Worm (Caenorhabditis elegans): ENCODE measurements around the gene abu-10.

Gene abu-10

ce11 chrX:3772405-3772804, 25.6 kb upstream of the abu-10 start, which contains the start of gene F47B7.2:
Gene F47B7.2 (plus strand): TSS chrX:3772762.
- TF ChIP-seq let-607 (tag; optimal IDR thresholded peaks at IDR 0.05) (peak; percentile 85 to 91), ceh-58 (GFP tag; IDR thresholded peaks at IDR 0.05) (no peak)

ce11 chrX:3773233-3773632, 24.7 kb upstream of the abu-10 start:
- TF ChIP-seq cebp-2 (GFP tag; IDR thresholded peaks at IDR 0.05) (no peak), madf-10 (tag; optimal IDR thresholded peaks at IDR 0.05) (no peak), rec-8 (tag; optimal IDR thresholded peaks at IDR 0.05) (no peak), ztf-3 (GFP tag; optimal IDR thresholded peaks at IDR 0.05) (no peak)

- TF ChIP-seq ceh-91 (GFP tag; IDR thresholded peaks at IDR 0.05): no peak
- no peak for TF ChIP-seq T26A5.8 (tag; optimal IDR thresholded peaks at IDR 0.05)
- TF ChIP-seq madf-10 (tag; optimal IDR thresholded peaks at IDR 0.05): no peak
- no peak for TF ChIP-seq B0019.2 (GFP tag; conservative IDR thresholded peaks at IDR 0.05)
- no peak for TF ChIP-seq madf-3 (GFP tag; IDR thresholded peaks at IDR 0.05)
- no peak for TF ChIP-seq B0261.1 (tag; optimal IDR thresholded peaks at IDR 0.05)
These were observed 16.9 kb upstream of the abu-10 start, which contains the start of gene marg-1 for ce11 chrX:3781040-3781439. Gene marg-1 (minus strand): TSS chrX:3781140.

- TF ChIP-seq chd-7 (tag; optimal IDR thresholded peaks at IDR 0.05): no peak
- no peak for TF ChIP-seq D2030.7 (GFP tag; IDR thresholded peaks at IDR 0.05)
- TF ChIP-seq F39B2.1 (GFP tag; IDR thresholded peaks at IDR 0.05): no peak
- TF ChIP-seq tlf-1 (GFP tag; optimal IDR thresholded peaks at IDR 0.05): no peak
- TF ChIP-seq cebp-2 (GFP tag; IDR thresholded peaks at IDR 0.05): no peak
- no peak for TF ChIP-seq hlh-12 (tag; optimal IDR thresholded peaks at IDR 0.05)
- TF ChIP-seq ceh-91 (GFP tag; IDR thresholded peaks at IDR 0.05): no peak
- TF ChIP-seq mes-4 (tag; optimal IDR thresholded peaks at IDR 0.05): no peak
- TF ChIP-seq F49E8.2 (tag; optimal IDR thresholded peaks at IDR 0.05; ENCODE audit: insufficient read depth): no peak
- no peak for TF ChIP-seq madf-6 (GFP tag; IDR thresholded peaks at IDR 0.05)
- TF ChIP-seq nfya-1 (tag; optimal IDR thresholded peaks at IDR 0.05; ENCODE audit: borderline replicate concordance, insufficient read depth): no peak
- TF ChIP-seq F37B4.10 (GFP tag; IDR thresholded peaks at IDR 0.05): no peak
These were observed 14.3 kb upstream of the abu-10 start for ce11 chrX:3783659-3784058.

ce11 chrX:3785111-3785808, 12.7 kb upstream of the abu-10 start:
- TF ChIP-seq attf-3 (GFP tag; conservative IDR thresholded peaks at IDR 0.05) (no peak), sea-2 (GFP tag; IDR thresholded peaks at IDR 0.05) (no peak), tbp1 (GFP tag; optimal IDR thresholded peaks at IDR 0.05) (no peak), dox-1 (GFP tag; IDR thresholded peaks at IDR 0.05) (no peak), cebp-1 (GFP tag; IDR thresholded peaks at IDR 0.05) (peak; percentile 31; the same call in 1 of the 2 replicates), cebp-1 (tag; optimal IDR thresholded peaks at IDR 0.05) (peak; percentile 58), madf-10 (tag; optimal IDR thresholded peaks at IDR 0.05) (no peak)

- TF ChIP-seq tbx-9 (tag; optimal IDR thresholded peaks at IDR 0.05; ENCODE audit: borderline replicate concordance) (no peak), cebp-1 (GFP tag; IDR thresholded peaks at IDR 0.05) (no peak), cebp-1 (tag; optimal IDR thresholded peaks at IDR 0.05) (peak; percentile 15), ceh-27 (GFP tag; optimal IDR thresholded peaks at IDR 0.05) (peak; percentile 48), akir-1 (GFP tag; optimal IDR thresholded peaks at IDR 0.05) (no peak), somi-1 (GFP tag; optimal IDR thresholded peaks at IDR 0.05) (peak; percentile 32), mcd-1 (GFP tag; IDR thresholded peaks at IDR 0.05) (0 out of 2 replicates have a peak, but pooled peaks have one; percentile 9), lin-40 (tag; optimal IDR thresholded peaks at IDR 0.05) (peak; percentile 5), zfh-2 (GFP tag; conservative IDR thresholded peaks at IDR 0.05) (0 out of 2 replicates have a peak, but pooled peaks have one; percentile 35), K11D2.4 (GFP tag; IDR thresholded peaks at IDR 0.05) (0 out of 2 replicates have a peak, but pooled peaks have one; percentile 36)
These were observed 10.4 kb upstream of the abu-10 start, which contains the start of gene pmpl-1 for ce11 chrX:3787431-3788076. Gene pmpl-1 (plus strand): TSS chrX:3788026.
